Fruit fly (Drosophila melanogaster) whole organism, prepupa: ENCODE measurements around the gene Ptp10D.

ENCODE experiments used
- CG16779 ChIP-seq: fragments of 200-800 bp; sonication (Bioruptor generic); optimal IDR thresholded peaks from 3 replicates; lab custom pipeline; 2017; ENCODE audit warnings: missing biosample characterization, mild to moderate bottlenecking, missing genetic modification characterization
- Eip75B ChIP-seq: fragments of 200-800 bp; sonication (Bioruptor generic); optimal IDR thresholded peaks from 3 replicates; lab custom pipeline; 2016; ENCODE audit warnings: missing biosample characterization, missing genetic modification characterization
- Gug ChIP-seq: fragments of 200-800 bp; sonication (Bioruptor generic); IDR thresholded peaks from 2 replicates; pipeline ENCODE4 v1.3.6; 2022; ENCODE audit warnings: missing biosample characterization, missing genetic modification characterization
- Lpt ChIP-seq: fragments of 200-800 bp; sonication (Bioruptor generic); optimal IDR thresholded peaks from 3 replicates; lab custom pipeline; 2016; ENCODE audit warnings: missing biosample characterization, missing genetic modification characterization
- OdsH ChIP-seq: fragments of 200-800 bp; sonication (Bioruptor generic); optimal IDR thresholded peaks from 3 replicates; lab custom pipeline; 2016; ENCODE audit warnings: missing biosample characterization, missing genetic modification characterization
- net ChIP-seq: fragments of 200-800 bp; sonication (Bioruptor generic); optimal IDR thresholded peaks from 3 replicates; lab custom pipeline; 2016; ENCODE audit warnings: missing biosample characterization, missing genetic modification characterization

DNA sequence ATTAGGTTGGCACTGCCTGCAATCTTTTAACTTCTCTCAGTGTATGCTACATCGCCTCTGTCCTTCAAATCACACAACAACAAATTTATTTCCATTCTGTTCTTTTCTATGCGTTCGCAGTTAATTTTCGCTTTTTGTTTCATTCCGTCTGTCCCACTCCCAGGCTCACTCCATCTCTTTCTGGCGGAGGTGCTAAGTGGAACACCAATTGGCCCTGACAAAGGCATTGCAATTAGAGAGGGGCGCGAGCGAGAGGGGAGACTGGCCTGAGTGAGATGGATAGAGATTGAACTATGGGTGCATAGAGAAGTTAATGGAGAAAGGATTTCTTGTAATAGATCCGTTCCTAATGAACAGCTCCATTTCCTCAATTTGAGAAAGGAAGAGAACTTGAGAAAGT lies 18.7 kb downstream of the Ptp10D start:
- TF ChIP-seq Eip75B (GFP tag; lab: Kevin White, UChicago) (no peak), CG16779 (tag; lab: Kevin White, UChicago) (no peak), OdsH (GFP tag; lab: Kevin White, UChicago) (no peak), Gug (GFP tag; lab: Robert Waterston, UW) (no peak), net (GFP tag; lab: Kevin White, UChicago) (no peak), Lpt (GFP tag; lab: Kevin White, UChicago) (no peak)
